Fruit fly (Drosophila melanogaster): ENCODE data around the gene fkh.

- TF ChIP-seq CG33017 (tag; optimal IDR thresholded peaks at IDR 0.05), result no peak
- TF ChIP-seq cnc (optimal IDR thresholded peaks at IDR 0.05), result no peak
- TF ChIP-seq bab1 (GFP tag; optimal IDR thresholded peaks at IDR 0.05), result peak; percentile 24
- TF ChIP-seq Mnt (GFP tag; optimal IDR thresholded peaks at IDR 0.05), result no peak
- no peak for TF ChIP-seq tj (GFP tag; optimal IDR thresholded peaks at IDR 0.05)
- TF ChIP-seq Clk (GFP tag; optimal IDR thresholded peaks at IDR 0.05), result no peak
Observed at dm6 chr3R:28605835-28606234, 20.8 kb upstream of the fkh start, which contains the start of gene CG9986.
